Fruit fly (Drosophila melanogaster): ENCODE data around the gene CG13786.

Gene CG13786

dm6 chr2L:7291968-7292367, 39.2 kb upstream of the CG13786 start (continued):
- peak; percentile 45 for TF ChIP-seq CG30431 (GFP tag; optimal IDR thresholded peaks at IDR 0.05)
- no peak for TF ChIP-seq CG3726 (GFP tag; IDR thresholded peaks at IDR 0.05)
- TF ChIP-seq wek (GFP tag; optimal IDR thresholded peaks at IDR 0.05): no peak
- TF ChIP-seq CG6689 (GFP tag; IDR thresholded peaks at IDR 0.05): peak; percentile 19; the same call in 1 of the 2 replicates
- no peak for TF ChIP-seq HLH4C (GFP tag; IDR thresholded peaks at IDR 0.05; ENCODE audit: partially characterized antibody)
- peak; percentile 62; the same call in 1 of the 2 replicates for TF ChIP-seq Xrp1 (GFP tag; IDR thresholded peaks at IDR 0.05)
- no peak for TF ChIP-seq repo (GFP tag; optimal IDR thresholded peaks at IDR 0.05)
- TF ChIP-seq NC2β (GFP tag; optimal IDR thresholded peaks at IDR 0.05): no peak
- TF ChIP-seq bsh (GFP tag; optimal IDR thresholded peaks at IDR 0.05): peak in 1 of 2 experiments; percentile 51
- peak; percentile 31 for TF ChIP-seq CG3407 (GFP tag; optimal IDR thresholded peaks at IDR 0.05)
- peak; percentile 77 for TF ChIP-seq dmrt11E (tag; optimal IDR thresholded peaks at IDR 0.05)
- TF ChIP-seq CG7839 (tag; optimal IDR thresholded peaks at IDR 0.05): peak; percentile 17
- no peak for TF ChIP-seq CG10543 (GFP tag; optimal IDR thresholded peaks at IDR 0.05)
- TF ChIP-seq CG8944 (GFP tag; optimal IDR thresholded peaks at IDR 0.05): no peak
- no peak for TF ChIP-seq CHES-1-like (GFP tag; optimal IDR thresholded peaks at IDR 0.05)
- no peak for TF ChIP-seq CG14050 (GFP tag; IDR thresholded peaks at IDR 0.05)
- peak; percentile 3 for TF ChIP-seq CG9609 (GFP tag; optimal IDR thresholded peaks at IDR 0.05)
- TF ChIP-seq CG31224 (GFP tag; IDR thresholded peaks at IDR 0.05): no peak
- TF ChIP-seq CG17829 (tag; optimal IDR thresholded peaks at IDR 0.05): peak; percentile 3
- TF ChIP-seq chm (GFP tag; IDR thresholded peaks at IDR 0.05): 0 out of 2 replicates have a peak, but pooled peaks have one; percentile 21
- peak; percentile 18 for TF ChIP-seq CG30403 (GFP tag; optimal IDR thresholded peaks at IDR 0.05)
- no peak for TF ChIP-seq CG2678 (tag; optimal IDR thresholded peaks at IDR 0.05)
- peak; percentile 32 for TF ChIP-seq CG8765 (GFP tag; IDR thresholded peaks at IDR 0.05)
- TF ChIP-seq sr (GFP tag; IDR thresholded peaks at IDR 0.05): no peak
- TF ChIP-seq CG8388 (GFP tag; optimal IDR thresholded peaks at IDR 0.05): peak; percentile 20
- TF ChIP-seq CG3995 (GFP tag; optimal IDR thresholded peaks at IDR 0.05): no peak
- TF ChIP-seq unc-4 (GFP tag; IDR thresholded peaks at IDR 0.05; ENCODE audit: partially characterized antibody): no peak
- peak; percentile 14 for TF ChIP-seq CG33557 (GFP tag; optimal IDR thresholded peaks at IDR 0.05)
- no peak for TF ChIP-seq kay (GFP tag; optimal IDR thresholded peaks at IDR 0.05)
- peak; percentile 2 for TF ChIP-seq Sox102F (GFP tag; optimal IDR thresholded peaks at IDR 0.05)
- no peak for TF ChIP-seq lbe (GFP tag; optimal IDR thresholded peaks at IDR 0.05)
- TF ChIP-seq ci (GFP tag; IDR thresholded peaks at IDR 0.05): 0 out of 3 replicates have a peak, but pooled peaks have one; percentile 55
- TF ChIP-seq yki (optimal IDR thresholded peaks at IDR 0.05): no peak
- TF ChIP-seq CG10959 (GFP tag; IDR thresholded peaks at IDR 0.05): peak; percentile 49
- no peak for TF ChIP-seq Mad (GFP tag; optimal IDR thresholded peaks at IDR 0.05)
- peak; percentile 25 for TF ChIP-seq CG2712 (tag; optimal IDR thresholded peaks at IDR 0.05)
- peak; percentile 35 for TF ChIP-seq CG4820 (GFP tag; optimal IDR thresholded peaks at IDR 0.05)
- no peak for TF ChIP-seq CG11723 (GFP tag; optimal IDR thresholded peaks at IDR 0.05)
- no peak for TF ChIP-seq CG17802 (tag; optimal IDR thresholded peaks at IDR 0.05)
- peak; percentile 21 for TF ChIP-seq grau (tag; optimal IDR thresholded peaks at IDR 0.05)
- TF ChIP-seq hkb (optimal IDR thresholded peaks at IDR 0.05): no peak
- 0 out of 2 replicates have a peak, but pooled peaks have one; percentile 24 for TF ChIP-seq hkb (GFP tag; IDR thresholded peaks at IDR 0.05)
- TF ChIP-seq CG11398 (GFP tag; optimal IDR thresholded peaks at IDR 0.05): no peak
- no peak for TF ChIP-seq CG18764 (GFP tag; optimal IDR thresholded peaks at IDR 0.05)
- no peak for TF ChIP-seq CG43689 (GFP tag; IDR thresholded peaks at IDR 0.05)
- TF ChIP-seq dpn (GFP tag; optimal IDR thresholded peaks at IDR 0.05): no peak
- peak; percentile 41 for TF ChIP-seq az2 (GFP tag; optimal IDR thresholded peaks at IDR 0.05)
- TF ChIP-seq slp2 (GFP tag; optimal IDR thresholded peaks at IDR 0.05): no peak
- TF ChIP-seq gt (GFP tag; IDR thresholded peaks at IDR 0.05): no peak
- no peak for TF ChIP-seq chn (GFP tag; optimal IDR thresholded peaks at IDR 0.05)
- TF ChIP-seq pfk (GFP tag; optimal IDR thresholded peaks at IDR 0.05): no peak
- TF ChIP-seq Hsf (GFP tag; optimal IDR thresholded peaks at IDR 0.05): peak; percentile 1
